Fruit fly (Drosophila melanogaster) whole organism, embryonic: Measurements from ENCODE around the gene CG31816.

ENCODE experiments used
- Adf1 ChIP-seq: fragments of 200-800 bp; sonication (Bioruptor generic); IDR thresholded peaks from 2 replicates; pipeline ENCODE4 v1.3.6; 2022; ENCODE audit warnings: missing biosample characterization, missing genetic modification characterization
- Atf-2 ChIP-seq: fragments of 200-800 bp; sonication (Bioruptor generic); optimal IDR thresholded peaks from 2 replicates; lab custom pipeline; 2016; ENCODE audit warnings: missing biosample characterization, missing genetic modification characterization
- Bteb2 ChIP-seq: fragments of 200-800 bp; sonication (Bioruptor generic); optimal IDR thresholded peaks from 2 replicates; lab custom pipeline; 2016; ENCODE audit warnings: missing biosample characterization, missing genetic modification characterization
- CG10321 ChIP-seq: fragments of 200-800 bp; sonication (Bioruptor generic); IDR thresholded peaks from 2 replicates; pipeline ENCODE4 v1.3.6; 2022; ENCODE audit warnings: missing biosample characterization, missing genetic modification characterization
- CG12219 ChIP-seq: fragments of 200-800 bp; sonication (Bioruptor generic); optimal IDR thresholded peaks from 3 replicates; lab custom pipeline; 2018; ENCODE audit warnings: missing biosample characterization, mild to moderate bottlenecking, missing genetic modification characterization
- CG13296 ChIP-seq: fragments of 200-800 bp; sonication (Bioruptor generic); optimal IDR thresholded peaks from 3 replicates; lab custom pipeline; 2018; ENCODE audit warnings: missing biosample characterization, mild to moderate bottlenecking, missing genetic modification characterization
- CG14014 ChIP-seq: fragments of 200-800 bp; sonication (Bioruptor generic); IDR thresholded peaks from 2 replicates; pipeline ENCODE4 v1.3.6; 2022; ENCODE audit warnings: missing biosample characterization, missing genetic modification characterization
- CG14667 ChIP-seq: fragments of 200-800 bp; sonication (Bioruptor generic); IDR thresholded peaks from 2 replicates; pipeline ENCODE4 v1.3.6; 2022; ENCODE audit warnings: missing biosample characterization, missing genetic modification characterization
- CG18599 ChIP-seq: fragments of 200-800 bp; sonication (Bioruptor generic); optimal IDR thresholded peaks from 3 replicates; lab custom pipeline; 2017; ENCODE audit warnings: missing biosample characterization, missing genetic modification characterization, mild to moderate bottlenecking, moderate library complexity, missing genetic modification reagents
- CG2120 ChIP-seq: fragments of 200-800 bp; sonication (Bioruptor generic); optimal IDR thresholded peaks from 3 replicates; lab custom pipeline; 2016; ENCODE audit warnings: missing biosample characterization, missing genetic modification characterization
- CG30403 ChIP-seq: fragments of 200-800 bp; sonication (Bioruptor generic); optimal IDR thresholded peaks from 3 replicates; lab custom pipeline; 2016; ENCODE audit warnings: missing biosample characterization, missing genetic modification characterization
- CG34422 ChIP-seq: fragments of 200-800 bp; sonication (Bioruptor generic); IDR thresholded peaks from 3 replicates; pipeline ENCODE4 v1.3.6; 2022; ENCODE audit warnings: missing biosample characterization, missing genetic modification characterization
- CG3726 ChIP-seq: fragments of 200-800 bp; sonication (Bioruptor generic); IDR thresholded peaks from 3 replicates; pipeline ENCODE4, ENCODE4 v1.3.6; 2022; ENCODE audit warnings: missing biosample characterization, missing genetic modification characterization
- CG3847 ChIP-seq: fragments of 200-800 bp; sonication (Bioruptor generic); IDR thresholded peaks from 2 replicates; pipeline ENCODE4 v1.3.6; 2022; ENCODE audit warnings: missing biosample characterization, missing genetic modification characterization
- CG8281 ChIP-seq: fragments of 200-800 bp; sonication (Bioruptor generic); optimal IDR thresholded peaks from 2 replicates; lab custom pipeline; 2018; ENCODE audit warnings: missing biosample characterization, mild to moderate bottlenecking, missing genetic modification characterization, moderate library complexity
- CG8359 ChIP-seq: fragments of 200-800 bp; sonication (Bioruptor generic); optimal IDR thresholded peaks from 2 replicates; lab custom pipeline; 2017; ENCODE audit warnings: missing biosample characterization, mild to moderate bottlenecking, missing genetic modification characterization, borderline replicate concordance
- CG9932 ChIP-seq: fragments of 200-800 bp; sonication (Bioruptor generic); IDR thresholded peaks from 2 replicates; pipeline ENCODE4 v1.3.6; 2022; ENCODE audit warnings: missing biosample characterization, missing genetic modification characterization
- CoRest ChIP-seq: fragments of 200-800 bp; sonication (Bioruptor generic); optimal IDR thresholded peaks from 3 replicates; lab custom pipeline; 2018; ENCODE audit warnings: missing biosample characterization, mild to moderate bottlenecking, missing genetic modification characterization, moderate library complexity
- D ChIP-seq, 2 experiments: fragments of 200-800 bp in 1 of 2; fragments of >200 bp in 1 of 2; sonication (Bioruptor generic) in 1 of 2; optimal IDR thresholded peaks; 2 replicates in 1 of 2; 3 replicates in 1 of 2; lab custom pipeline; 2017; ENCODE audit warnings: mild to moderate bottlenecking in 1 of 2, missing biosample characterization in 1 of 2, missing genetic modification characterization in 1 of 2, missing genetic modification reagents in 1 of 2
- Dfd ChIP-seq, 2 experiments: fragments of >200 bp; optimal IDR thresholded peaks; 2 replicates each; lab custom pipeline; 2017; ENCODE audit warnings: missing biosample characterization in 2 of 2, missing genetic modification characterization in 2 of 2
- Dip2 ChIP-seq: fragments of 200-800 bp; sonication (Bioruptor generic); IDR thresholded peaks from 2 replicates; pipeline ENCODE4 v1.3.6; 2022; ENCODE audit warnings: missing biosample characterization, missing genetic modification characterization
- Dll ChIP-seq: fragments of 200-800 bp; sonication (Bioruptor generic); IDR thresholded peaks from 4 replicates; pipeline ENCODE4 v1.3.6; 2022; ENCODE audit warnings: missing biosample characterization, missing genetic modification characterization; ENCODE audit not compliant: partially characterized antibody
- Doc2 ChIP-seq: fragments of 200-800 bp; sonication (Bioruptor generic); IDR thresholded peaks from 2 replicates; pipeline ENCODE4 v1.3.6; 2022; ENCODE audit warnings: missing biosample characterization, missing genetic modification characterization
- E2f2 ChIP-seq: fragments of 200-800 bp; sonication (Bioruptor generic); IDR thresholded peaks from 2 replicates; pipeline ENCODE4 v1.3.6; 2022; ENCODE audit warnings: missing biosample characterization, missing genetic modification characterization
- Fer3 ChIP-seq: fragments of 200-800 bp; sonication (Bioruptor generic); optimal IDR thresholded peaks from 2 replicates; lab custom pipeline; 2018; ENCODE audit warnings: missing biosample characterization, mild to moderate bottlenecking, missing genetic modification characterization, moderate library complexity
- Hr3 ChIP-seq: fragments of 200-800 bp; sonication (Bioruptor generic); optimal IDR thresholded peaks from 3 replicates; lab custom pipeline; 2016; ENCODE audit warnings: missing biosample characterization, missing genetic modification characterization
- Hr78 ChIP-seq, 2 experiments: fragments of 200-800 bp in 1 of 2; fragments of >200 bp in 1 of 2; sonication (Bioruptor generic) in 1 of 2; optimal IDR thresholded peaks; 2 replicates each; lab custom pipeline; 2017 to 2019; ENCODE audit warnings: missing biosample characterization in 2 of 2, missing genetic modification characterization in 2 of 2, mild to moderate bottlenecking in 1 of 2, moderate library complexity in 1 of 2
- Hsf ChIP-seq: fragments of 200-800 bp; sonication (Bioruptor generic); optimal IDR thresholded peaks from 3 replicates; lab custom pipeline; 2016; ENCODE audit warnings: missing biosample characterization, missing genetic modification characterization
- MESR4 ChIP-seq: fragments of 200-800 bp; sonication (Bioruptor generic); optimal IDR thresholded peaks from 2 replicates; lab custom pipeline; 2018; ENCODE audit warnings: missing biosample characterization, mild to moderate bottlenecking, missing genetic modification characterization, moderate library complexity
- Nf-YA ChIP-seq: fragments of 200-800 bp; sonication (Bioruptor generic); IDR thresholded peaks from 2 replicates; pipeline ENCODE4 v1.3.6; 2022; ENCODE audit warnings: missing biosample characterization, missing genetic modification characterization
- Nf-YC ChIP-seq: fragments of 200-800 bp; optimal IDR thresholded peaks from 3 replicates; lab custom pipeline; 2019; ENCODE audit warnings: missing biosample characterization, mild to moderate bottlenecking, missing genetic modification characterization, moderate library complexity
- Sry-β ChIP-seq: fragments of 200-800 bp; sonication (Bioruptor generic); optimal IDR thresholded peaks from 2 replicates; lab custom pipeline; 2018; ENCODE audit warnings: missing biosample characterization, mild to moderate bottlenecking, missing genetic modification characterization, moderate library complexity
- Taf1 ChIP-seq: fragments of 200-800 bp; sonication (Bioruptor generic); IDR thresholded peaks from 2 replicates; pipeline ENCODE4 v1.3.6; 2022; ENCODE audit warnings: missing biosample characterization, missing genetic modification characterization
- ac ChIP-seq: fragments of 200-800 bp; sonication (Bioruptor generic); optimal IDR thresholded peaks from 3 replicates; lab custom pipeline; 2017; ENCODE audit warnings: missing biosample characterization, mild to moderate bottlenecking, missing genetic modification characterization
- al ChIP-seq: fragments of 200-800 bp; sonication (Bioruptor generic); IDR thresholded peaks from 2 replicates; pipeline ENCODE4 v1.3.6; 2022; ENCODE audit warnings: missing biosample characterization, missing genetic modification characterization
- cad ChIP-seq: fragments of >200 bp; optimal IDR thresholded peaks from 2 replicates; lab custom pipeline; 2017; ENCODE audit warnings: missing biosample characterization, missing genetic modification characterization
- caup ChIP-seq: fragments of 200-800 bp; sonication (Bioruptor generic); optimal IDR thresholded peaks from 3 replicates; lab custom pipeline; 2017; ENCODE audit warnings: missing biosample characterization, mild to moderate bottlenecking, missing genetic modification characterization, moderate library complexity; ENCODE audit not compliant: severe bottlenecking
- crc ChIP-seq: fragments of 200-800 bp; sonication (Bioruptor generic); optimal IDR thresholded peaks from 2 replicates; lab custom pipeline; 2016; ENCODE audit warnings: missing biosample characterization, missing genetic modification characterization
- danr ChIP-seq: fragments of 200-800 bp; sonication (Bioruptor generic); IDR thresholded peaks from 2 replicates; pipeline ENCODE4 v1.3.6; 2022; ENCODE audit warnings: missing biosample characterization, missing genetic modification characterization
- gcm ChIP-seq: fragments of 200-800 bp; sonication (Bioruptor generic); optimal IDR thresholded peaks from 2 replicates; lab custom pipeline; 2019; ENCODE audit warnings: missing biosample characterization, mild to moderate bottlenecking, missing genetic modification characterization, moderate library complexity
- ham ChIP-seq: fragments of 200-800 bp; sonication (Bioruptor generic); IDR thresholded peaks from 2 replicates; pipeline ENCODE4 v1.3.6; 2022; ENCODE audit warnings: missing biosample characterization, missing genetic modification characterization
- p53 ChIP-seq: fragments of 200-800 bp; sonication (Bioruptor generic); optimal IDR thresholded peaks from 2 replicates; lab custom pipeline; 2016; ENCODE audit warnings: missing biosample characterization, missing genetic modification characterization
- pan ChIP-seq, 4 experiments: fragments of >200 bp in 3 of 4; fragments of 200-800 bp in 1 of 4; sonication (Bioruptor generic) in 1 of 4; optimal IDR thresholded peaks in 3 of 4; IDR thresholded peaks in 1 of 4; 2 replicates each; pipeline versions ENCODE4 v1.3.6 to Lab custom; 2017 to 2022; ENCODE audit warnings: missing biosample characterization in 2 of 4, missing genetic modification characterization in 2 of 4, mixed read lengths in 1 of 4
- pb ChIP-seq: fragments of 200-800 bp; sonication (Bioruptor generic); optimal IDR thresholded peaks from 3 replicates; lab custom pipeline; 2016; ENCODE audit warnings: missing biosample characterization, missing genetic modification characterization
- peb ChIP-seq: fragments of 200-800 bp; sonication (Bioruptor generic); IDR thresholded peaks from 2 replicates; pipeline ENCODE4 v1.3.6; 2022; ENCODE audit warnings: missing biosample characterization, missing genetic modification characterization
- pros ChIP-seq: fragments of 200-800 bp; sonication (Bioruptor generic); optimal IDR thresholded peaks from 3 replicates; lab custom pipeline; 2019; ENCODE audit warnings: missing biosample characterization, mild to moderate bottlenecking, missing genetic modification characterization, moderate library complexity
- salm ChIP-seq: fragments of 200-800 bp; sonication (Bioruptor generic); optimal IDR thresholded peaks from 2 replicates; lab custom pipeline; 2018; ENCODE audit warnings: missing biosample characterization, mild to moderate bottlenecking, missing genetic modification characterization
- stc ChIP-seq: fragments of 200-800 bp; sonication (Bioruptor generic); IDR thresholded peaks from 2 replicates; pipeline ENCODE4 v1.3.6; 2022; ENCODE audit warnings: missing biosample characterization, missing genetic modification characterization
- yki ChIP-seq: fragments of >200 bp; optimal IDR thresholded peaks from 3 replicates; lab custom pipeline; 2018
- zen2 ChIP-seq: fragments of 200-800 bp; sonication (Bioruptor generic); IDR thresholded peaks from 3 replicates; pipeline ENCODE4 v1.3.6; 2022; ENCODE audit warnings: missing biosample characterization, missing genetic modification characterization; ENCODE audit not compliant: partially characterized antibody

CG31816 gene

DNA sequence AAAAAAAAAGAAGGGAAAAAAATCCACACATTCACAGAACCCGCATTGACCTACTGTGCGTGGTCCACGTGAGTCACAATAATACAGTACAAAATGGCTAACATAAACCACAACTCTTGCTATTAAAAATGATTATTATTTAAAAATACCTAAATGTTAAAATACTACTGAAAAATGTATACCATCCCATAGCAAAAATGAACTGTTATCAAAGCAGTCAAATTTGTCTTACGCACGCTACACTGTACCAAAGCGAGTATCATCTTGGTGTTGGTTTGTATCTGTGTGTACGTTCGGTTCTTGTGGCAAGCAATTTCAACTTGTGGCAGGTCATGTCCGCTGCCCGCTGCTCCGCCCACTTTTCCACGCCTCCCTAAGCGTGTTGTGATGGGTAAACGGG, 41.9 kb upstream of the CG31816 start (continued):
- peak; percentile 58 for TF ChIP-seq CG8359 (GFP tag; lab: Kevin White, UChicago)
- TF ChIP-seq Hsf, result peak; percentile 91
- peak; percentile 55 for TF ChIP-seq CG8281 (tag; lab: Kevin White, UChicago)
- TF ChIP-seq peb (GFP tag; lab: Robert Waterston, UW), result peak; percentile 86
- peak; percentile 54; the same call in 1 of the 2 replicates for TF ChIP-seq ham (GFP tag; lab: Robert Waterston, UW)
- peak; percentile 88 for TF ChIP-seq CoRest (tag; lab: Kevin White, UChicago)
- peak; percentile 89 for TF ChIP-seq Taf1 (GFP tag; lab: Robert Waterston, UW)
- no peak for TF ChIP-seq Dll (GFP tag; lab: Robert Waterston, UW)
- TF ChIP-seq Nf-YC, result peak; percentile 52
- peak; percentile 28 for TF ChIP-seq crc
- TF ChIP-seq CG9932 (GFP tag; lab: Robert Waterston, UW), result peak; percentile 90
- peak; percentile 61 for TF ChIP-seq ac (GFP tag; lab: Kevin White, UChicago)
- no peak for TF ChIP-seq Dfd (GFP tag; optimal IDR thresholded peaks at IDR 0.05; lab: Kevin White, UChicago)
- TF ChIP-seq Sry-β (GFP tag; lab: Kevin White, UChicago), result no peak
- TF ChIP-seq CG3847 (GFP tag; lab: Robert Waterston, UW), result peak; percentile 86
- peak; percentile 86 for TF ChIP-seq CG2120 (GFP tag; lab: Kevin White, UChicago)
- TF ChIP-seq Dip2 (GFP tag; lab: Robert Waterston, UW), result no peak
- TF ChIP-seq CG3726 (GFP tag; lab: Robert Waterston, UW), result peak; percentile 88; the same call in 2 of the 3 replicates
- TF ChIP-seq Bteb2, result peak; percentile 82
- peak; percentile 92 for TF ChIP-seq CG12219 (GFP tag; lab: Kevin White, UChicago)
- peak; percentile 92 for TF ChIP-seq CG14667
- TF ChIP-seq Nf-YA (GFP tag; lab: Robert Waterston, UW), result peak; percentile 82
- peak; percentile 34 for TF ChIP-seq pb (GFP tag; lab: Kevin White, UChicago)
- TF ChIP-seq danr (GFP tag; lab: Robert Waterston, UW), result peak; percentile 88
- TF ChIP-seq al, result peak; percentile 60; the same call in 1 of the 2 replicates
- TF ChIP-seq CG10321, result peak; percentile 39; the same call in 1 of the 2 replicates
- TF ChIP-seq p53 (GFP tag; lab: Kevin White, UChicago), result peak; percentile 52
- TF ChIP-seq stc (GFP tag; lab: Robert Waterston, UW), result peak; percentile 91
- no peak for TF ChIP-seq pan (optimal IDR thresholded peaks at IDR 0.05; lab: Kevin White, UChicago)
- TF ChIP-seq pan (GFP tag; optimal IDR thresholded peaks at IDR 0.05 in 1 of 2, IDR thresholded peaks at IDR 0.05 in 1 of 2), result peak in 1 of 2 experiments; percentile 94
- TF ChIP-seq Hr78 (GFP tag; optimal IDR thresholded peaks at IDR 0.05; lab: Kevin White, UChicago), result peak in 1 of 2 experiments; percentile 51
- TF ChIP-seq CG34422 (GFP tag; lab: Robert Waterston, UW), result peak; percentile 92
- peak; percentile 65 for TF ChIP-seq Adf1 (GFP tag; lab: Robert Waterston, UW)
- TF ChIP-seq Hr3 (GFP tag; lab: Kevin White, UChicago), result peak; percentile 91
- TF ChIP-seq yki (lab: Kevin White, UChicago), result no peak
- TF ChIP-seq pros (GFP tag; lab: Kevin White, UChicago), result peak; percentile 35
- TF ChIP-seq CG13296 (GFP tag; lab: Kevin White, UChicago), result peak; percentile 76
- peak; percentile 84 for TF ChIP-seq Fer3 (tag; lab: Kevin White, UChicago)
- peak; percentile 89 for TF ChIP-seq Atf-2 (GFP tag; lab: Kevin White, UChicago)
- TF ChIP-seq cad (GFP tag; lab: Kevin White, UChicago), result no peak
- TF ChIP-seq caup (GFP tag; lab: Kevin White, UChicago), result peak; percentile 83
- no peak for TF ChIP-seq D (optimal IDR thresholded peaks at IDR 0.05; lab: Kevin White, UChicago)
- peak; percentile 84 for TF ChIP-seq D (GFP tag; optimal IDR thresholded peaks at IDR 0.05; lab: Kevin White, UChicago)
- TF ChIP-seq CG18599 (GFP tag; lab: Kevin White, UChicago), result peak; percentile 91
- peak; percentile 93 for TF ChIP-seq CG14014 (GFP tag; lab: Robert Waterston, UW)
- no peak for TF ChIP-seq Doc2 (GFP tag; lab: Robert Waterston, UW)
- peak; percentile 89 for TF ChIP-seq salm (tag; lab: Kevin White, UChicago)
- TF ChIP-seq MESR4, result peak; percentile 46
- TF ChIP-seq zen2, result no peak
- TF ChIP-seq gcm (GFP tag; lab: Kevin White, UChicago), result peak; percentile 98
- peak; percentile 72 for TF ChIP-seq E2f2 (GFP tag; lab: Robert Waterston, UW)
- peak; percentile 89 for TF ChIP-seq CG30403 (GFP tag; lab: Kevin White, UChicago)
